Fruit fly (Drosophila melanogaster): ENCODE results near the gene bab1.

bab1 gene

dm6 chr3L:1032569-1032968, 68.3 kb downstream of the bab1 start (continued):
- TF ChIP-seq Dfd (GFP tag; optimal IDR thresholded peaks at IDR 0.05) = no peak
- TF ChIP-seq Hnf4 (GFP tag; optimal IDR thresholded peaks at IDR 0.05) = peak; percentile 95
- peak; percentile 90 for TF ChIP-seq dmrt93B (GFP tag; optimal IDR thresholded peaks at IDR 0.05)
- TF ChIP-seq CG32264 (GFP tag; optimal IDR thresholded peaks at IDR 0.05) = peak; percentile 88
- TF ChIP-seq Sp1 (GFP tag; optimal IDR thresholded peaks at IDR 0.05) = peak; percentile 93
- TF ChIP-seq usp (GFP tag; optimal IDR thresholded peaks at IDR 0.05) = no peak
- peak; percentile 46 for TF ChIP-seq Rel (GFP tag; optimal IDR thresholded peaks at IDR 0.05)
- TF ChIP-seq Rel (tag; optimal IDR thresholded peaks at IDR 0.05) = peak; percentile 13

- no peak for TF ChIP-seq Vsx2 (GFP tag; optimal IDR thresholded peaks at IDR 0.05; ENCODE audit: partially characterized antibody)
- TF ChIP-seq Myc (optimal IDR thresholded peaks at IDR 0.05) = no peak
- TF ChIP-seq woc (GFP tag; optimal IDR thresholded peaks at IDR 0.05) = peak; percentile 62
- no peak for TF ChIP-seq jim (GFP tag; optimal IDR thresholded peaks at IDR 0.05)
- TF ChIP-seq CG32264 (GFP tag; optimal IDR thresholded peaks at IDR 0.05) = no peak
- TF ChIP-seq sv (GFP tag; optimal IDR thresholded peaks at IDR 0.05) = no peak
- peak; percentile 67 for TF ChIP-seq psq (GFP tag; optimal IDR thresholded peaks at IDR 0.05)
- peak; percentile 3 for TF ChIP-seq Hnf4 (GFP tag; optimal IDR thresholded peaks at IDR 0.05)
- no peak for TF ChIP-seq dsf (GFP tag; optimal IDR thresholded peaks at IDR 0.05; ENCODE audit: borderline replicate concordance)
- TF ChIP-seq brk (GFP tag; optimal IDR thresholded peaks at IDR 0.05) = no peak
- no peak for TF ChIP-seq CrebA (GFP tag; optimal IDR thresholded peaks at IDR 0.05; ENCODE audit: borderline replicate concordance)
- TF ChIP-seq usp (GFP tag; optimal IDR thresholded peaks at IDR 0.05) = no peak
- peak; percentile 47 for TF ChIP-seq fru (GFP tag; optimal IDR thresholded peaks at IDR 0.05)
- no peak for TF ChIP-seq ey (GFP tag; optimal IDR thresholded peaks at IDR 0.05)
- no peak for TF ChIP-seq dmrt93B (GFP tag; optimal IDR thresholded peaks at IDR 0.05)
- TF ChIP-seq foxo (GFP tag; optimal IDR thresholded peaks at IDR 0.05) = peak in 1 of 2 experiments; percentile 41
- no peak for TF ChIP-seq Mio (GFP tag; optimal IDR thresholded peaks at IDR 0.05)
These were observed 69.2 kb downstream of the bab1 start for dm6 chr3L:1031716-1032115.

- no peak for TF ChIP-seq Myc (optimal IDR thresholded peaks at IDR 0.05)
- TF ChIP-seq N (GFP tag; optimal IDR thresholded peaks at IDR 0.05) = no peak
- TF ChIP-seq Hnf4 (GFP tag; optimal IDR thresholded peaks at IDR 0.05) = peak; percentile 59
- peak; percentile 55 for TF ChIP-seq fru (GFP tag; optimal IDR thresholded peaks at IDR 0.05)
- no peak for TF ChIP-seq brk (GFP tag; optimal IDR thresholded peaks at IDR 0.05)
- no peak for TF ChIP-seq tai (GFP tag; optimal IDR thresholded peaks at IDR 0.05)
- TF ChIP-seq jim (GFP tag; optimal IDR thresholded peaks at IDR 0.05) = no peak
- TF ChIP-seq Sp1 (GFP tag; optimal IDR thresholded peaks at IDR 0.05) = peak; percentile 50
- TF ChIP-seq Abd-B (GFP tag; optimal IDR thresholded peaks at IDR 0.05) = no peak
- no peak for TF ChIP-seq sv (GFP tag; optimal IDR thresholded peaks at IDR 0.05)
- TF ChIP-seq lola (GFP tag; optimal IDR thresholded peaks at IDR 0.05) = no peak
- peak; percentile 50 for TF ChIP-seq br (GFP tag; optimal IDR thresholded peaks at IDR 0.05)
- peak; percentile 76 for TF ChIP-seq h (GFP tag; optimal IDR thresholded peaks at IDR 0.05)
- no peak for TF ChIP-seq Hr83 (GFP tag; optimal IDR thresholded peaks at IDR 0.05; ENCODE audit: poor library complexity, severe bottlenecking)
- TF ChIP-seq dsf (GFP tag; optimal IDR thresholded peaks at IDR 0.05; ENCODE audit: borderline replicate concordance) = no peak
- TF ChIP-seq woc (GFP tag; optimal IDR thresholded peaks at IDR 0.05) = peak; percentile 73
- peak; percentile 25 for TF ChIP-seq HLH106 (tag; optimal IDR thresholded peaks at IDR 0.05)
- peak in 1 of 2 experiments; percentile 66 for TF ChIP-seq foxo (GFP tag; optimal IDR thresholded peaks at IDR 0.05)
- TF ChIP-seq Dif (GFP tag; optimal IDR thresholded peaks at IDR 0.05; ENCODE audit: partially characterized antibody) = no peak
- peak; percentile 54 for TF ChIP-seq OdsH (GFP tag; optimal IDR thresholded peaks at IDR 0.05)
- no peak for TF ChIP-seq Jra (GFP tag; optimal IDR thresholded peaks at IDR 0.05)
- peak; percentile 86 for TF ChIP-seq psq (GFP tag; optimal IDR thresholded peaks at IDR 0.05)
- TF ChIP-seq dl (GFP tag; optimal IDR thresholded peaks at IDR 0.05; ENCODE audit: insufficient read depth in 1 of 2, partially characterized antibody in 2 of 2) = no peak
- TF ChIP-seq CG32264 (GFP tag; optimal IDR thresholded peaks at IDR 0.05) = peak; percentile 39
- TF ChIP-seq Vsx2 (GFP tag; optimal IDR thresholded peaks at IDR 0.05; ENCODE audit: partially characterized antibody) = no peak
- no peak for TF ChIP-seq dmrt93B (GFP tag; optimal IDR thresholded peaks at IDR 0.05)
- TF ChIP-seq CrebA (GFP tag; optimal IDR thresholded peaks at IDR 0.05; ENCODE audit: borderline replicate concordance) = peak; percentile 17
- TF ChIP-seq rgr (GFP tag; optimal IDR thresholded peaks at IDR 0.05) = peak; percentile 55
- TF ChIP-seq usp (GFP tag; optimal IDR thresholded peaks at IDR 0.05) = no peak
- no peak for TF ChIP-seq Mio (GFP tag; optimal IDR thresholded peaks at IDR 0.05)
- TF ChIP-seq GATAd (GFP tag; optimal IDR thresholded peaks at IDR 0.05) = no peak
- no peak for TF ChIP-seq Rel (GFP tag; optimal IDR thresholded peaks at IDR 0.05)
- peak; percentile 81 for TF ChIP-seq Rel (tag; optimal IDR thresholded peaks at IDR 0.05)
- TF ChIP-seq ey (GFP tag; optimal IDR thresholded peaks at IDR 0.05) = peak; percentile 62
- TF ChIP-seq Dfd (GFP tag; optimal IDR thresholded peaks at IDR 0.05) = no peak
- TF ChIP-seq CG9705 (GFP tag; optimal IDR thresholded peaks at IDR 0.05) = no peak
- no peak for TF ChIP-seq pan (optimal IDR thresholded peaks at IDR 0.05)
- TF ChIP-seq sage (GFP tag; optimal IDR thresholded peaks at IDR 0.05) = peak; percentile 4
- TF ChIP-seq Hr78 (GFP tag; optimal IDR thresholded peaks at IDR 0.05) = no peak
These were observed 69.9 kb downstream of the bab1 start for dm6 chr3L:1030908-1031545.

All from whole organism, wandering third instar larva.